Worm (Caenorhabditis elegans) whole organism, L4 larva: ENCODE results near the gene F14B8.5.

Experiments used
- F10B5.3 ChIP-seq: sonication (generic microtip); optimal IDR thresholded peaks from 2 replicates; lab custom pipeline; 2016; ENCODE audit warnings: mild to moderate bottlenecking, missing genetic modification characterization, missing compliant biosample characterization
- F26F4.8 ChIP-seq: fragments of 200-800 bp; sonication (Bioruptor generic); conservative IDR thresholded peaks from 2 replicates; pipeline ENCODE4 v1.3.6; 2022; ENCODE audit warnings: missing genetic modification characterization, missing compliant biosample characterization
- F49E8.2 ChIP-seq: sonication (generic microtip); optimal IDR thresholded peaks from 2 replicates; lab custom pipeline; 2016; ENCODE audit warnings: missing compliant biosample characterization, mild to moderate bottlenecking, missing genetic modification characterization, borderline replicate concordance
- T26A8.4 ChIP-seq: fragments of 200-800 bp; sonication (Bioruptor generic); IDR thresholded peaks from 2 replicates; pipeline ENCODE4 v1.3.6; 2022; ENCODE audit warnings: missing genetic modification characterization, missing compliant biosample characterization
- Y5F2A.4 ChIP-seq: fragments of 200-800 bp; sonication (Bioruptor generic); optimal IDR thresholded peaks from 2 replicates; lab custom pipeline; 2018; ENCODE audit warnings: mild to moderate bottlenecking, missing genetic modification characterization, missing compliant biosample characterization
- ZK337.2 ChIP-seq: fragments of 200-800 bp; sonication (Bioruptor generic); IDR thresholded peaks from 2 replicates; pipeline ENCODE4 v1.3.6; 2022; ENCODE audit warnings: missing genetic modification reagents, missing genetic modification characterization, missing compliant biosample characterization
- attf-4 ChIP-seq: sonication (generic microtip); optimal IDR thresholded peaks from 3 replicates; lab custom pipeline; 2017; ENCODE audit warnings: missing biosample characterization, missing genetic modification characterization
- ceh-20 ChIP-seq: fragments of 200-800 bp; sonication (Bioruptor generic); IDR thresholded peaks from 2 replicates; pipeline ENCODE4 v1.3.6; 2022; ENCODE audit warnings: missing genetic modification reagents, missing genetic modification characterization, missing compliant biosample characterization
- ceh-28 ChIP-seq: fragments of 150-350 bp; optimal IDR thresholded peaks from 2 replicates; lab custom pipeline; 2014; ENCODE audit warnings: missing biosample characterization, missing genetic modification reagents, missing genetic modification characterization
- ceh-44 ChIP-seq: fragments of 200-800 bp; sonication (Bioruptor generic); IDR thresholded peaks from 2 replicates; pipeline ENCODE4 v1.3.6; 2022; ENCODE audit warnings: missing genetic modification reagents, missing genetic modification characterization, missing compliant biosample characterization
- ceh-62 ChIP-seq: sonication (generic microtip); optimal IDR thresholded peaks from 2 replicates; lab custom pipeline; 2017; ENCODE audit warnings: missing biosample characterization, missing genetic modification characterization
- ceh-82 ChIP-seq: sonication (generic microtip); optimal IDR thresholded peaks from 2 replicates; lab custom pipeline; 2017; ENCODE audit warnings: missing biosample characterization, missing genetic modification characterization
- cey-2 ChIP-seq: sonication (generic microtip); optimal IDR thresholded peaks from 3 replicates; lab custom pipeline; 2017; ENCODE audit warnings: missing genetic modification characterization, mild to moderate bottlenecking, missing compliant biosample characterization, antibody characterized with exemption, borderline replicate concordance; ENCODE audit not compliant: insufficient read depth
- ctbp-1 ChIP-seq: fragments of 200-800 bp; sonication (Bioruptor generic); IDR thresholded peaks from 2 replicates; pipeline ENCODE4 v1.3.6; 2022; ENCODE audit warnings: missing genetic modification reagents, missing genetic modification characterization, missing compliant biosample characterization
- daf-12 ChIP-seq: fragments of 150-350 bp; optimal IDR thresholded peaks from 2 replicates; lab custom pipeline; 2014; ENCODE audit warnings: missing biosample characterization, missing genetic modification reagents, missing genetic modification characterization
- daf-19 ChIP-seq: fragments of 200-800 bp; sonication (Bioruptor generic); conservative IDR thresholded peaks from 2 replicates; pipeline ENCODE4 v1.3.6; 2022; ENCODE audit warnings: missing genetic modification characterization, missing compliant biosample characterization
- dmd-6 ChIP-seq: fragments of 200-800 bp; sonication (Bioruptor generic); IDR thresholded peaks from 2 replicates; pipeline ENCODE4 v1.3.6; 2022; ENCODE audit warnings: missing genetic modification reagents, missing genetic modification characterization, missing compliant biosample characterization
- dmd-8 ChIP-seq: fragments of 200-800 bp; sonication (Bioruptor generic); IDR thresholded peaks from 2 replicates; pipeline ENCODE4 v1.3.6; 2022; ENCODE audit warnings: missing genetic modification characterization, missing compliant biosample characterization
- dmd-9 ChIP-seq: fragments of 200-800 bp; sonication (Bioruptor generic); IDR thresholded peaks from 2 replicates; pipeline ENCODE4 v1.3.6; 2022; ENCODE audit warnings: missing genetic modification reagents, missing genetic modification characterization, missing compliant biosample characterization
- egl-27 ChIP-seq: sonication (generic microtip); optimal IDR thresholded peaks from 3 replicates; lab custom pipeline; 2017; ENCODE audit warnings: missing biosample characterization, missing genetic modification reagents, missing genetic modification characterization
- fkh-10 ChIP-seq: fragments of 150-350 bp; optimal IDR thresholded peaks from 2 replicates; lab custom pipeline; 2014; ENCODE audit warnings: missing biosample characterization, missing genetic modification reagents, missing genetic modification characterization
- fos-1 ChIP-seq: fragments of 150-350 bp; optimal IDR thresholded peaks from 2 replicates; lab custom pipeline; 2014; ENCODE audit warnings: missing biosample characterization, missing genetic modification characterization
- hlh-30 ChIP-seq: sonication (generic microtip); optimal IDR thresholded peaks from 2 replicates; lab custom pipeline; 2017; ENCODE audit warnings: antibody characterized with exemption, mild to moderate bottlenecking, missing genetic modification characterization, missing compliant biosample characterization; ENCODE audit not compliant: insufficient read depth
- hmg-1.1 ChIP-seq: fragments of 200-800 bp; sonication (Bioruptor generic); IDR thresholded peaks from 2 replicates; pipeline ENCODE4 v1.3.6; 2022; ENCODE audit warnings: missing genetic modification reagents, missing genetic modification characterization, missing compliant biosample characterization
- jun-1 ChIP-seq: fragments of 150-350 bp; optimal IDR thresholded peaks from 2 replicates; lab custom pipeline; 2014; ENCODE audit warnings: missing biosample characterization, missing genetic modification reagents, missing genetic modification characterization
- lim-7 ChIP-seq: fragments of 200-800 bp; sonication (Bioruptor generic); IDR thresholded peaks from 2 replicates; pipeline ENCODE4 v1.3.6; 2022; ENCODE audit warnings: missing genetic modification characterization, missing compliant biosample characterization
- lin-13 ChIP-seq: fragments of 150-350 bp; optimal IDR thresholded peaks from 2 replicates; lab custom pipeline; 2014; ENCODE audit warnings: missing biosample characterization, missing genetic modification reagents, missing genetic modification characterization
- lin-29 ChIP-seq: fragments of 200-800 bp; sonication (Bioruptor generic); IDR thresholded peaks from 2 replicates; pipeline ENCODE4 v1.3.6; 2022; ENCODE audit warnings: missing genetic modification reagents, missing genetic modification characterization, missing compliant biosample characterization
- lin-39 ChIP-seq: fragments of 150-350 bp; optimal IDR thresholded peaks from 2 replicates; lab custom pipeline; 2014; ENCODE audit warnings: missing biosample characterization, missing genetic modification reagents, missing genetic modification characterization
- madf-5 ChIP-seq, 2 experiments: fragments of 200-800 bp; sonication (Bioruptor generic); IDR thresholded peaks; 2 replicates each; pipeline ENCODE4 v1.3.6; 2022; ENCODE audit warnings: missing compliant biosample characterization in 2 of 2, missing genetic modification characterization in 2 of 2
- madf-9 ChIP-seq: fragments of 200-800 bp; sonication (Bioruptor generic); conservative IDR thresholded peaks from 2 replicates; pipeline ENCODE4 v1.3.6; 2022; ENCODE audit warnings: missing genetic modification reagents, missing genetic modification characterization, missing compliant biosample characterization
- mdl-1 ChIP-seq, 2 experiments: fragments of 150-350 bp in 1 of 2; sonication (generic microtip) in 1 of 2; optimal IDR thresholded peaks; 2 replicates each; lab custom pipeline; 2014 to 2017; ENCODE audit warnings: missing biosample characterization in 2 of 2, missing genetic modification characterization in 2 of 2
- mxl-3 ChIP-seq: fragments of 200-800 bp; sonication (Bioruptor generic); optimal IDR thresholded peaks from 2 replicates; lab custom pipeline; 2018; ENCODE audit warnings: mild to moderate bottlenecking, missing genetic modification characterization, missing compliant biosample characterization
- nhr-10 ChIP-seq: fragments of 150-350 bp; optimal IDR thresholded peaks from 2 replicates; lab custom pipeline; 2014; ENCODE audit warnings: missing biosample characterization, missing genetic modification characterization
- nhr-111 ChIP-seq: fragments of 200-800 bp; sonication (Bioruptor generic); optimal IDR thresholded peaks from 2 replicates; lab custom pipeline; 2018; ENCODE audit warnings: mild to moderate bottlenecking, missing genetic modification characterization, missing compliant biosample characterization
- nhr-237 ChIP-seq: sonication (generic microtip); optimal IDR thresholded peaks from 2 replicates; lab custom pipeline; 2017; ENCODE audit warnings: missing biosample characterization, missing genetic modification characterization
- nhr-42 ChIP-seq: fragments of 200-800 bp; sonication (Bioruptor generic); IDR thresholded peaks from 2 replicates; pipeline ENCODE4 v1.3.6; 2022; ENCODE audit warnings: missing genetic modification characterization, missing compliant biosample characterization
- nhr-48 ChIP-seq: sonication (generic microtip); optimal IDR thresholded peaks from 2 replicates; lab custom pipeline; 2016; ENCODE audit warnings: mild to moderate bottlenecking, missing genetic modification characterization, missing compliant biosample characterization
- nhr-6 ChIP-seq: fragments of 150-350 bp; optimal IDR thresholded peaks from 2 replicates; lab custom pipeline; 2014; ENCODE audit warnings: missing biosample characterization, missing genetic modification characterization
- nhr-77 ChIP-seq: fragments of 150-350 bp; optimal IDR thresholded peaks from 2 replicates; lab custom pipeline; 2014; ENCODE audit warnings: missing biosample characterization, missing genetic modification characterization
- rbr-2 ChIP-seq: sonication (generic microtip); optimal IDR thresholded peaks from 2 replicates; lab custom pipeline; 2016; ENCODE audit warnings: missing genotype, missing genetic modification characterization, missing compliant biosample characterization
- saeg-2 ChIP-seq: fragments of 200-800 bp; sonication (Bioruptor generic); IDR thresholded peaks from 2 replicates; pipeline ENCODE4 v1.3.6; 2022; ENCODE audit warnings: missing genetic modification reagents, missing genetic modification characterization, missing compliant biosample characterization
- sdz-12 ChIP-seq: fragments of 200-800 bp; sonication (Bioruptor generic); optimal IDR thresholded peaks from 2 replicates; lab custom pipeline; 2018; ENCODE audit warnings: mild to moderate bottlenecking, missing genetic modification characterization, missing compliant biosample characterization
- snpc-4 ChIP-seq: fragments of 150-350 bp; optimal IDR thresholded peaks from 2 replicates; lab custom pipeline; 2014; ENCODE audit warnings: missing biosample characterization, missing genetic modification characterization
- spr-1 ChIP-seq: sonication (generic microtip); optimal IDR thresholded peaks from 2 replicates; lab custom pipeline; 2016; ENCODE audit warnings: mild to moderate bottlenecking, missing genetic modification characterization, missing compliant biosample characterization
- spr-3 ChIP-seq: fragments of 200-800 bp; sonication (Bioruptor generic); optimal IDR thresholded peaks from 2 replicates; lab custom pipeline; 2018; ENCODE audit warnings: mild to moderate bottlenecking, missing genetic modification characterization, missing compliant biosample characterization
- tag-97 ChIP-seq: fragments of 200-800 bp; sonication (Bioruptor generic); IDR thresholded peaks from 2 replicates; pipeline ENCODE4 v1.3.6; 2022; ENCODE audit warnings: missing genetic modification characterization, missing compliant biosample characterization
- unc-130 ChIP-seq: sonication (generic microtip); optimal IDR thresholded peaks from 2 replicates; lab custom pipeline; 2016; ENCODE audit warnings: missing genetic modification reagents, missing genetic modification characterization, missing compliant biosample characterization
- unc-39 ChIP-seq: sonication (generic microtip); optimal IDR thresholded peaks from 2 replicates; lab custom pipeline; 2017; ENCODE audit warnings: missing biosample characterization, missing genetic modification characterization
- zag-1 ChIP-seq: fragments of 150-350 bp; optimal IDR thresholded peaks from 2 replicates; lab custom pipeline; 2014; ENCODE audit warnings: missing biosample characterization, missing genetic modification characterization
- zfp-2 ChIP-seq: sonication (generic microtip); optimal IDR thresholded peaks from 2 replicates; lab custom pipeline; 2016; ENCODE audit warnings: mild to moderate bottlenecking, missing genetic modification characterization, missing compliant biosample characterization
- zip-11 ChIP-seq: fragments of 200-800 bp; sonication (Bioruptor generic); IDR thresholded peaks from 2 replicates; pipeline ENCODE4 v1.3.6; 2022; ENCODE audit warnings: missing genetic modification characterization, missing compliant biosample characterization
- ztf-7 ChIP-seq: fragments of 150-350 bp; optimal IDR thresholded peaks from 2 replicates; lab custom pipeline; 2014; ENCODE audit warnings: missing biosample characterization, missing genetic modification characterization

F14B8.5 gene

DNA sequence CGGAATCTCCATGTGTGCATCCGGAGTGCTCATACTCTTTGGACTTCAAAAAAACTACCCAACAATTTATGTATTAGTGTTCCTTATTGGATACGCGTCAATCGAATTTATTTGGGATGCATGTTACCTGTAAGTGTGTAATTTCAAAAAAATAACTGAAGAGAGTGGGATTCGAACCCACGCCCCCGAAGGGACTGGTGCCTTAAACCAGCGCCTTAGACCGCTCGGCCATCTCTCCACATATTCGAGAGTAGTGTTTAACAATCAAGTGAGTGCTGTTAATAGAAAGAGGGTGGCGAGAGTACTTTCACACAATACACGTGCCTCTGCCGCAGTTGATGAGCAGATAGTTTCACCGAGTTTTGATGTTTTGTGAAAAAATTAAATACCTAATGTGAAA lies 25.5 kb downstream of the F14B8.5 start (continued):
- TF ChIP-seq sdz-12 (GFP tag; lab: Kevin White, UChicago) (peak; percentile 25), nhr-77 (tag; lab: Kevin White, UChicago) (no peak), ztf-7 (tag; lab: Kevin White, UChicago) (peak; percentile 29), snpc-4 (tag; lab: Kevin White, UChicago) (no peak), mxl-3 (GFP tag; lab: Kevin White, UChicago) (peak; percentile 70), fkh-10 (no peak), nhr-10 (tag; lab: Kevin White, UChicago) (no peak), nhr-42 (GFP tag; lab: Robert Waterston, UW) (no peak), ceh-62 (tag; lab: Kevin White, UChicago) (no peak), ceh-44 (GFP tag; lab: Robert Waterston, UW) (0 out of 2 replicates have a peak, but pooled peaks have one; percentile 30), zag-1 (tag; lab: Kevin White, UChicago) (no peak), lin-13 (GFP tag; lab: Kevin White, UChicago) (no peak), lin-39 (tag; lab: Kevin White, UChicago) (no peak), madf-9 (GFP tag; lab: Robert Waterston, UW) (peak; percentile 80), spr-3 (no peak), zip-11 (GFP tag; lab: Robert Waterston, UW) (no peak), madf-5 (GFP tag; IDR thresholded peaks at IDR 0.05; lab: Robert Waterston, UW) (peak; percentile 64 to 73; a peak in 3 of 4 replicates), spr-1 (no peak), unc-130 (GFP tag; lab: Kevin White, UChicago) (peak; percentile 23), nhr-111 (GFP tag; lab: Kevin White, UChicago) (no peak), F10B5.3 (tag; lab: Kevin White, UChicago) (no peak), fos-1 (tag; lab: Kevin White, UChicago) (no peak), cey-2 (tag; lab: Kevin White, UChicago) (no peak), ZK337.2 (GFP tag; lab: Robert Waterston, UW) (peak; percentile 76), hmg-1.1 (peak; percentile 68), hlh-30 (tag; lab: Kevin White, UChicago) (peak; percentile 73), Y5F2A.4 (GFP tag; lab: Kevin White, UChicago) (peak; percentile 19), tag-97 (GFP tag; lab: Robert Waterston, UW) (no peak), saeg-2 (GFP tag; lab: Robert Waterston, UW) (no peak), nhr-6 (peak; percentile 43), F49E8.2 (tag; lab: Kevin White, UChicago) (no peak), dmd-9 (GFP tag; lab: Robert Waterston, UW) (peak; percentile 74), rbr-2 (peak; percentile 55), jun-1 (tag; lab: Kevin White, UChicago) (no peak), lin-29 (GFP tag; lab: Robert Waterston, UW) (no peak), ctbp-1 (GFP tag; lab: Robert Waterston, UW) (peak; percentile 89), mdl-1 (tag; optimal IDR thresholded peaks at IDR 0.05; lab: Kevin White, UChicago) (peak; percentile 29 to 92), lim-7 (peak; percentile 79), ceh-20 (GFP tag; lab: Robert Waterston, UW) (peak; percentile 63; the same call in 1 of the 2 replicates), unc-39 (tag; lab: Kevin White, UChicago) (no peak), ceh-28 (tag; lab: Kevin White, UChicago) (no peak), egl-27 (no peak), dmd-6 (GFP tag; lab: Robert Waterston, UW) (peak; percentile 70), nhr-237 (tag; lab: Kevin White, UChicago) (no peak), ceh-82 (tag; lab: Kevin White, UChicago) (no peak), attf-4 (tag; lab: Kevin White, UChicago) (no peak), T26A8.4 (GFP tag; lab: Robert Waterston, UW) (peak; percentile 73), daf-12 (tag; lab: Kevin White, UChicago) (no peak), nhr-48 (tag; lab: Kevin White, UChicago) (peak; percentile 46), F26F4.8 (peak; percentile 87), dmd-8 (peak; percentile 88), daf-19 (GFP tag; lab: Robert Waterston, UW) (peak; percentile 90), zfp-2 (tag; lab: Kevin White, UChicago) (peak; percentile 29)
